Worm (Caenorhabditis elegans) whole organism, L3 larva: Measurements from ENCODE around the gene C09G4.4.

Experiments
- R02D3.7 ChIP-seq: fragments of 150-350 bp; optimal IDR thresholded peaks from 2 replicates; lab custom pipeline; 2014; ENCODE audit warnings: missing biosample characterization, missing genetic modification characterization
- aly-2 ChIP-seq: fragments of 150-350 bp; optimal IDR thresholded peaks from 2 replicates; lab custom pipeline; 2014; ENCODE audit warnings: missing biosample characterization, missing genetic modification characterization
- ama-1 ChIP-seq: fragments of 150-350 bp; optimal IDR thresholded peaks from 2 replicates; lab custom pipeline; 2018
- ceh-82 ChIP-seq: fragments of 150-350 bp; optimal IDR thresholded peaks from 2 replicates; lab custom pipeline; 2014; ENCODE audit warnings: missing biosample characterization, missing genetic modification characterization
- ceh-9 ChIP-seq: sonication (generic microtip); optimal IDR thresholded peaks from 2 replicates; lab custom pipeline; 2018; ENCODE audit warnings: missing biosample characterization, missing genetic modification characterization
- daf-12 ChIP-seq: fragments of 150-350 bp; optimal IDR thresholded peaks from 2 replicates; lab custom pipeline; 2014; ENCODE audit warnings: missing biosample characterization, missing genetic modification reagents, missing genetic modification characterization
- egl-5 ChIP-seq: fragments of 150-350 bp; optimal IDR thresholded peaks from 2 replicates; lab custom pipeline; 2017; ENCODE audit warnings: missing biosample characterization, missing genetic modification reagents, missing genetic modification characterization, inconsistent platforms
- elt-2 ChIP-seq: sonication (generic microtip); optimal IDR thresholded peaks from 2 replicates; lab custom pipeline; 2016; ENCODE audit warnings: missing genetic modification reagents, mild to moderate bottlenecking, missing genetic modification characterization, missing compliant biosample characterization
- elt-3 ChIP-seq, 3 experiments: fragments of 150-350 bp in 1 of 3; sonication (generic microtip) in 2 of 3; optimal IDR thresholded peaks; 2 replicates in 2 of 3; 4 replicates in 1 of 3; lab custom pipeline; 2014 to 2017; ENCODE audit warnings: missing biosample characterization in 3 of 3, missing genetic modification characterization in 3 of 3
- eor-1 ChIP-seq, 2 experiments: fragments of 150-350 bp; optimal IDR thresholded peaks; 2 replicates each; lab custom pipeline; 2014 to 2018; ENCODE audit warnings: missing biosample characterization in 2 of 2, missing genetic modification characterization in 2 of 2
- fkh-10 ChIP-seq: sonication (generic microtip); optimal IDR thresholded peaks from 2 replicates; lab custom pipeline; 2017; ENCODE audit warnings: missing biosample characterization, missing genetic modification reagents, missing genetic modification characterization
- fos-1 ChIP-seq: fragments of 150-350 bp; optimal IDR thresholded peaks from 2 replicates; lab custom pipeline; 2014; ENCODE audit warnings: missing biosample characterization, missing genetic modification characterization
- hmg-11 ChIP-seq: sonication (generic microtip); optimal IDR thresholded peaks from 2 replicates; lab custom pipeline; 2016; ENCODE audit warnings: missing genetic modification characterization, missing compliant biosample characterization
- lin-15B ChIP-seq: fragments of 150-350 bp; optimal IDR thresholded peaks from 2 replicates; lab custom pipeline; 2014; ENCODE audit warnings: missing biosample characterization, missing genetic modification characterization
- lin-39 ChIP-seq: fragments of 150-350 bp; optimal IDR thresholded peaks from 2 replicates; lab custom pipeline; 2018; ENCODE audit warnings: missing biosample characterization, missing genetic modification reagents, missing genetic modification characterization
- lsy-12 ChIP-seq: sonication (generic microtip); optimal IDR thresholded peaks from 2 replicates; lab custom pipeline; 2016; ENCODE audit warnings: mild to moderate bottlenecking, missing genetic modification characterization, missing compliant biosample characterization
- mdl-1 ChIP-seq: fragments of 150-350 bp; optimal IDR thresholded peaks from 2 replicates; lab custom pipeline; 2014; ENCODE audit warnings: missing biosample characterization, missing genetic modification characterization
- nfya-1 ChIP-seq: sonication (generic microtip); optimal IDR thresholded peaks from 2 replicates; lab custom pipeline; 2017; ENCODE audit warnings: missing genetic modification characterization, mild to moderate bottlenecking, missing compliant biosample characterization, antibody characterized with exemption, moderate library complexity; ENCODE audit not compliant: insufficient read depth
- nhr-11 ChIP-seq: fragments of 150-350 bp; optimal IDR thresholded peaks from 2 replicates; lab custom pipeline; 2014; ENCODE audit warnings: missing biosample characterization, missing genetic modification characterization
- nhr-23 ChIP-seq: fragments of 150-350 bp; optimal IDR thresholded peaks from 2 replicates; lab custom pipeline; 2014; ENCODE audit warnings: missing biosample characterization, missing genetic modification reagents, missing genetic modification characterization
- nhr-237 ChIP-seq: fragments of 150-350 bp; optimal IDR thresholded peaks from 2 replicates; lab custom pipeline; 2014; ENCODE audit warnings: missing biosample characterization, missing genetic modification characterization
- nhr-28 ChIP-seq: fragments of 150-350 bp; optimal IDR thresholded peaks from 2 replicates; lab custom pipeline; 2014; ENCODE audit warnings: missing biosample characterization, missing genetic modification characterization
- nhr-43 ChIP-seq: sonication (generic microtip); optimal IDR thresholded peaks from 2 replicates; lab custom pipeline; 2016; ENCODE audit warnings: mild to moderate bottlenecking, missing genetic modification characterization, missing compliant biosample characterization; ENCODE audit not compliant: poor library complexity, severe bottlenecking
- pha-4 ChIP-seq: fragments of 150-350 bp; optimal IDR thresholded peaks from 2 replicates; lab custom pipeline; 2014; ENCODE audit warnings: missing biosample characterization, missing genetic modification reagents, missing genetic modification characterization
- sea-2 ChIP-seq: fragments of 150-350 bp; sonication (generic microtip); optimal IDR thresholded peaks from 4 replicates; lab custom pipeline; 2014; ENCODE audit warnings: missing biosample characterization, missing genetic modification reagents, missing genetic modification characterization
- snpc-4 ChIP-seq: fragments of 150-350 bp; optimal IDR thresholded peaks from 2 replicates; lab custom pipeline; 2014; ENCODE audit warnings: missing biosample characterization, missing genetic modification characterization
- tbx-2 ChIP-seq: sonication (generic microtip); optimal IDR thresholded peaks from 2 replicates; lab custom pipeline; 2016; ENCODE audit warnings: mild to moderate bottlenecking, missing genetic modification characterization, missing compliant biosample characterization
- unc-62 ChIP-seq: fragments of 150-350 bp; sonication (generic microtip); optimal IDR thresholded peaks from 4 replicates; lab custom pipeline; 2014; ENCODE audit warnings: missing biosample characterization, missing genetic modification reagents, missing genetic modification characterization
- zag-1 ChIP-seq: fragments of 150-350 bp; optimal IDR thresholded peaks from 2 replicates; lab custom pipeline; 2014; ENCODE audit warnings: missing biosample characterization, missing genetic modification characterization
- ztf-11 ChIP-seq: fragments of 150-350 bp; optimal IDR thresholded peaks from 2 replicates; lab custom pipeline; 2014; ENCODE audit warnings: missing biosample characterization, missing genetic modification characterization
- ztf-4 ChIP-seq: fragments of 150-350 bp; optimal IDR thresholded peaks from 2 replicates; lab custom pipeline; 2014; ENCODE audit warnings: missing biosample characterization, missing genetic modification characterization

Gene C09G4.4

DNA sequence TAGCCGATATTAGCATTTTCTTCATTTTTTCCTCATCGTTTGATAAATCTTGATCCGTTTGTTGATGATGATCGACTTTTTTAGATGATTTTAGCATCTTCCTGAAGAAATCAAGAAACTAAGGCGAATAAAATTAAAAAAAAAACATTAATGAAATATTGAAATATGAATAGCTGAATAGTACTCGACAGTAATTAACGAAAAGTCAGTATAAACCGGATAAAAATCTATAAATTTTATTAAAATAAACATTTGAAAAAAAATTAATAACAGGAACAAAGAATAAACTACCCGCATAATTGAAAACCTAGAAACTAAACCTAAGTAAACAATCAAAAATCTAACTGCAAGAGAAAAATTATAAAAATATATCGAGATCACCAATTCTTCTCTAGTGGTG lies 16.5 kb upstream of the C09G4.4 start, which contains the start of gene C28C12.12:
C28C12.12 (minus strand) TSS at position 101 of the 400 bp plus-strand sequence.
- TF ChIP-seq elt-3 (tag; optimal IDR thresholded peaks at IDR 0.05; lab: Kevin White, UChicago): no peak
- no peak for TF ChIP-seq nhr-28 (tag; lab: Kevin White, UChicago)
- no peak for TF ChIP-seq mdl-1 (tag; lab: Kevin White, UChicago)
- no peak for TF ChIP-seq egl-5 (tag; lab: Kevin White, UChicago)
- no peak for TF ChIP-seq ztf-4
- TF ChIP-seq pha-4 (tag; lab: Kevin White, UChicago): no peak
- TF ChIP-seq lin-39 (tag; lab: Kevin White, UChicago): no peak

ce11 chrIV:8498773-8499360 lies 13.9 kb upstream of the C09G4.4 start, which contains the start of the genes acdh-13 and mesp-1:
Gene acdh-13 (minus strand): TSS chrIV:8498823.
Gene mesp-1 (plus strand): TSS chrIV:8499310.
- TF ChIP-seq nhr-28 (tag; lab: Kevin White, UChicago) (no peak), lin-15B (tag; lab: Kevin White, UChicago) (peak; percentile 43), tbx-2 (tag; lab: Kevin White, UChicago) (no peak), ceh-9 (no peak), ztf-4 (no peak), lsy-12 (tag; lab: Kevin White, UChicago) (no peak), nfya-1 (tag; lab: Kevin White, UChicago) (peak; percentile 46), aly-2 (tag; lab: Kevin White, UChicago) (no peak), hmg-11 (no peak), egl-5 (tag; lab: Kevin White, UChicago) (peak; percentile 11), nhr-43 (tag; lab: Kevin White, UChicago) (peak; percentile 47), unc-62 (GFP tag; lab: Kevin White, UChicago) (no peak), pha-4 (tag; lab: Kevin White, UChicago) (peak; percentile 40), eor-1 (tag; optimal IDR thresholded peaks at IDR 0.05; lab: Kevin White, UChicago) (no peak), fkh-10 (GFP tag; lab: Kevin White, UChicago) (no peak), R02D3.7 (tag; lab: Kevin White, UChicago) (no peak), ztf-11 (tag; lab: Kevin White, UChicago) (no peak), snpc-4 (tag; lab: Kevin White, UChicago) (peak; percentile 52), nhr-11 (tag; lab: Kevin White, UChicago) (no peak)
- TF ChIP-seq, all 47 proteins: peak for 6

DNA sequence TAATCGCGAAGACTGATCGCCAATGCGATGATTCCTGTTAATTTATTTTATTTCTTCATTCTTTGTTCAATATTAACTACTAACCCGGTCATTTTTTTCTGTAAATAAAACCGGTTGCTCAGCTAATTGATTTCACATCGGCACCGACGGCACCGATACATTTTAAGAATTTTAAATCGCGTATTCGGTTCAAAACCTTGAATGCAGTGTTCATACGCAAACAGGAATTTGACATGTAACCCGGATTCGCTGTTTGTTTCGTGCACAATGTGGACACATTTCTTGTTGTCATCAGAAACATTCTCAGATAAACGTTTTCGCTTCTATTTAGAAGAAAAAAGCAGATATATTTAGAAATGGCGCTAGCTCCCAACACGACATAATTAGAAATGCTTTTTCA lies 12.8 kb upstream of the C09G4.4 start:
- no peak for TF ChIP-seq elt-2
- no peak for TF ChIP-seq lin-15B (tag; lab: Kevin White, UChicago)
- TF ChIP-seq daf-12 (tag; lab: Kevin White, UChicago): no peak
- TF ChIP-seq nhr-23 (tag; lab: Kevin White, UChicago): no peak
- no peak for TF ChIP-seq fkh-10 (GFP tag; lab: Kevin White, UChicago)
- TF ChIP-seq ama-1 (lab: Kevin White, UChicago): no peak
- no peak for TF ChIP-seq tbx-2 (tag; lab: Kevin White, UChicago)
- TF ChIP-seq sea-2 (GFP tag; lab: Kevin White, UChicago): no peak
- TF ChIP-seq ztf-4: no peak

DNA sequence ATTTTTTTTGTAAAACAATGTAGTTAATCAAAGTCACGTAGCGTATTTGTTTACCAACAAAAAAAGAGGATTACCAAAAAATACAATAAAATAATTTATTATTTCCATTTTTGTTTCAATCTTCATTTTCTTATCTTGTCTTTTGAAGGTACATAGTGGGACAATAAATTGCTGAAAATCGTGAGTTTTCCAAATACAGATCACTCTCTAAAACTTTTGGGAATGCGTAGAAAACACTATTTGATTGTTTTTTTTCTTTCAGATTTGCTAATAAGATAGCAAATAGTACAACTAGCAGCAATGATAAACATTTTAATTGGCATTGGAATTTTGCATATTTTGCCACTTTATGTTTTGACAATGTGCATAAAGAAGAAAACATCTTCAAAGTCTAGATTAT lies 11.4 kb upstream of the C09G4.4 start, which contains the start of gene C28C12.1:
C28C12.1 (plus strand) TSS at position 301 of the 400 bp plus-strand sequence.
- no peak for TF ChIP-seq elt-3 (tag; optimal IDR thresholded peaks at IDR 0.05; lab: Kevin White, UChicago)
- TF ChIP-seq nhr-28 (tag; lab: Kevin White, UChicago): no peak
- TF ChIP-seq ceh-82 (tag; lab: Kevin White, UChicago): no peak

DNA sequence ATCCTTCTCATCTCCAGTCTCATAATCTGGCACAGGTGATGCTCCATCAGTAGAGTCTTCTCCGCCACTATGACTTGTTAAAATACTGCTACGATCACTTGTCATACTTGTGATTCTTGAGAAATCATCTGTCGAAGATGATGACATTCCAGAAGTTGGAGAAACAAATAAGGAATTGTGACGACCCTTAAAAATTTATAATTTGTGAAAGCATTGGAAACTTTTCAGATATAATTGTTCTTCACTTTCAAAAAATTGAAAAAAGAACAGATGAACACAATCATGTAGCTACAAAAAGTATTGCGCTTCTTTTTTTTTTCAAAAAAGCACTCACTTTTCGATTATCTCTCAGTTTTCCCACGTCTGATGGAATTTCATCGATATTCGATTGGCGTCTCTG lies 6.7 kb upstream of the C09G4.4 start:
- TF ChIP-seq nhr-237 (tag; lab: Kevin White, UChicago) (no peak), fos-1 (no peak), ceh-82 (tag; lab: Kevin White, UChicago) (no peak), R02D3.7 (tag; lab: Kevin White, UChicago) (no peak), zag-1 (tag; lab: Kevin White, UChicago) (no peak), aly-2 (tag; lab: Kevin White, UChicago) (no peak)
